Fruit fly (Drosophila melanogaster): ENCODE data around the gene S6kII.

Gene S6kII

DNA sequence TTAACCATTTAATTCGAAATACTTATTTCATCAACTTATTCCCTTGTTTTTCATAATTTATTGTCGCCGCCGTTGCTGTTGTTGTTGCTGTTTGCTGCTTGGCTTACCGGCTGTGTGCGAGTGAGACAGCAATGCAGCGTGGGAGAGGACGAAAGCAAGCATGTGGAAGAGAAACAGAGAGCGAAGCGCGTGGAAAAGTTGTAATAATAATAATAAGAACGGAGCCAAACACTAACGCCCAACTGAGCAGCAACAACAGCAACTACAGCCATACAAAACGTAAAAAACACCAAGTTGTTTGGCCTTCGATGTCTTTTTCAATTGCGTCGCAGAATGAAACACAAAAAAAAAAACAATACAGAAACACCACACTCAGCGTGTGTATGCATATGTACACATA is 48.6 kb upstream of the S6kII start (continued):
- TF ChIP-seq sug (tag; optimal IDR thresholded peaks at IDR 0.05) (peak; percentile 2), CG10321 (GFP tag; IDR thresholded peaks at IDR 0.05) (peak; percentile 64), CG34422 (GFP tag; IDR thresholded peaks at IDR 0.05) (peak; percentile 32; the same call in 1 of the 3 replicates), cg (GFP tag; optimal IDR thresholded peaks at IDR 0.05) (peak; percentile 44), Drgx (GFP tag; IDR thresholded peaks at IDR 0.05) (peak; percentile 28; the same call in 1 of the 2 replicates)

DNA sequence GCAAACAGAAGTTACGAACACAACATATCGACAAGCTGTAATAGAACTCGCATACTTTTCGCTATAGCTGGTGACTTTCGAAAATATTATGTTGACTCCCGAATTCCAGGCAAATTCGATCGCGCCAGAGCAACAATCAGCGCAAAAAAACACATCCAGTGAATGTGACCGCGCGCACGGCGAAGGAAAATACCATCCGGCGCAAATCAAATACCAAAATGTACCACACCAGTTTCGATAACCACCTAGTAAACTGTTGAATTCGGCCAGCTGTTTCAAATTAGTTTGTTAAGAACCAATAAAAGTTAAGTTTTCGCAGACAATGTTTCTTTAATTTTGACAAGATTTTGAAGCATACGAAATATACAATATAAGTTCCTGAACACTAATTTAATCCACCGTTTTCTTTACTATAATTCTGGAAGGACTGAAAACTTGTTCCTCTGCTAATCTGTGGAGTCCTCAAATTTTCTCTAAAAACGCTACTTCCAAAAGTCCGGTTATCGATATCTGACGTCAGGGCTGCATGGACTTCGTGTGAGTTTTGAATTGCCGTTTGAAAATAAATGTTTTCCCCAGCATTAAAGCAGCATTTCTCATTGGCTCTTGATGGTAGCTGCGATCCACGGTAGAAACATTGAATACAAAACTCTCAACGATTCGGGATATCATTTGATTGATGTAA is 47.8 kb upstream of the S6kII start, which contains the start of the genes Cp110 and CG12576:
Gene Cp110 (plus strand): TSS at position 223 of the 685 bp plus-strand sequence.
Gene CG12576 (minus strand): TSS at position 498 of the 685 bp plus-strand sequence.
- TF ChIP-seq abd-A (tag; optimal IDR thresholded peaks at IDR 0.05), result no peak
- no peak for TF ChIP-seq ATbp (GFP tag; optimal IDR thresholded peaks at IDR 0.05)
- 0 out of 2 replicates have a peak, but pooled peaks have one; percentile 14 for TF ChIP-seq unc-4 (GFP tag; IDR thresholded peaks at IDR 0.05; ENCODE audit: partially characterized antibody)
- TF ChIP-seq stwl (tag; optimal IDR thresholded peaks at IDR 0.05), result peak; percentile 19
- TF ChIP-seq Sin3A (optimal IDR thresholded peaks at IDR 0.05), result peak; percentile 86
- TF ChIP-seq wdn (GFP tag; IDR thresholded peaks at IDR 0.05), result no peak
- no peak for TF ChIP-seq CG18764 (GFP tag; optimal IDR thresholded peaks at IDR 0.05)
- TF ChIP-seq zfh2 (GFP tag; optimal IDR thresholded peaks at IDR 0.05), result no peak
- no peak for TF ChIP-seq CG3847 (GFP tag; IDR thresholded peaks at IDR 0.05)
- peak; percentile 73 for TF ChIP-seq gfzf (GFP tag; optimal IDR thresholded peaks at IDR 0.05)
- TF ChIP-seq Opbp (GFP tag; IDR thresholded peaks at IDR 0.05; ENCODE audit: partially characterized antibody), result 0 out of 3 replicates have a peak, but pooled peaks have one; percentile 45
- peak; percentile 8 for TF ChIP-seq CG17186 (GFP tag; optimal IDR thresholded peaks at IDR 0.05)
- peak; percentile 32 for TF ChIP-seq CG14710 (tag; optimal IDR thresholded peaks at IDR 0.05)
- TF ChIP-seq CG1603 (tag; optimal IDR thresholded peaks at IDR 0.05), result peak; percentile 34
- peak; percentile 68 for TF ChIP-seq Dp (GFP tag; optimal IDR thresholded peaks at IDR 0.05)
- TF ChIP-seq Dref (GFP tag; IDR thresholded peaks at IDR 0.05), result peak; percentile 56
- peak; percentile 23 for TF ChIP-seq Nf-YC (tag; optimal IDR thresholded peaks at IDR 0.05)
- TF ChIP-seq CG7928 (GFP tag; optimal IDR thresholded peaks at IDR 0.05), result peak; percentile 79
- TF ChIP-seq CG2116 (GFP tag; optimal IDR thresholded peaks at IDR 0.05), result peak; percentile 93
- TF ChIP-seq CG8290 (GFP tag; optimal IDR thresholded peaks at IDR 0.05), result no peak
- TF ChIP-seq CG8290 (tag; optimal IDR thresholded peaks at IDR 0.05), result peak in 1 of 2 experiments; percentile 28
- 0 out of 3 replicates have a peak, but pooled peaks have one; percentile 42 for TF ChIP-seq CG16813 (GFP tag; IDR thresholded peaks at IDR 0.05; ENCODE audit: partially characterized antibody)
- peak; percentile 8 for TF ChIP-seq Ets97D (GFP tag; optimal IDR thresholded peaks at IDR 0.05)
- TF ChIP-seq CG12769 (tag; optimal IDR thresholded peaks at IDR 0.05), result peak; percentile 26
- peak; percentile 3 for TF ChIP-seq CG10267 (tag; optimal IDR thresholded peaks at IDR 0.05)
- peak; percentile 65 for TF ChIP-seq CG9797 (GFP tag; optimal IDR thresholded peaks at IDR 0.05)
- TF ChIP-seq Myb (GFP tag; optimal IDR thresholded peaks at IDR 0.05), result peak; percentile 79
- peak; percentile 60 for TF ChIP-seq scrt (GFP tag; optimal IDR thresholded peaks at IDR 0.05)
- 0 out of 3 replicates have a peak, but pooled peaks have one; percentile 21 for TF ChIP-seq mld (GFP tag; IDR thresholded peaks at IDR 0.05; ENCODE audit: partially characterized antibody)
- TF ChIP-seq amos (GFP tag; IDR thresholded peaks at IDR 0.05; ENCODE audit: partially characterized antibody), result peak; percentile 33; the same call in 1 of the 2 replicates
- TF ChIP-seq Lim3 (GFP tag; IDR thresholded peaks at IDR 0.05), result no peak
- no peak for TF ChIP-seq dysf (GFP tag; IDR thresholded peaks at IDR 0.05)
- TF ChIP-seq ab (GFP tag; optimal IDR thresholded peaks at IDR 0.05), result no peak
- TF ChIP-seq CG17328 (GFP tag; IDR thresholded peaks at IDR 0.05), result 0 out of 2 replicates have a peak, but pooled peaks have one; percentile 5
- TF ChIP-seq gsb-n (tag; optimal IDR thresholded peaks at IDR 0.05), result no peak
- TF ChIP-seq Ssrp (tag; optimal IDR thresholded peaks at IDR 0.05), result no peak
- TF ChIP-seq sd (tag; optimal IDR thresholded peaks at IDR 0.05), result peak; percentile 45
- 0 out of 2 replicates have a peak, but pooled peaks have one; percentile 13 for TF ChIP-seq CG13287 (GFP tag; IDR thresholded peaks at IDR 0.05; ENCODE audit: partially characterized antibody)
- no peak for TF ChIP-seq CG2875 (GFP tag; optimal IDR thresholded peaks at IDR 0.05)
- TF ChIP-seq trh (GFP tag; optimal IDR thresholded peaks at IDR 0.05), result no peak
- TF ChIP-seq HLH3B (GFP tag; IDR thresholded peaks at IDR 0.05), result no peak
- TF ChIP-seq CG4360 (GFP tag; IDR thresholded peaks at IDR 0.05), result no peak
